Fruit fly (Drosophila melanogaster) whole organism, embryonic: ENCODE data around the gene CG7483.

Source experiments
- Ada2b ChIP-seq: fragments of 200-800 bp; sonication (Bioruptor generic); IDR thresholded peaks from 2 replicates; pipeline ENCODE4 v1.3.6; 2022; ENCODE audit warnings: missing biosample characterization, missing genetic modification characterization
- Aef1 ChIP-seq: fragments of 200-800 bp; sonication (Bioruptor generic); IDR thresholded peaks from 3 replicates; pipeline ENCODE4 v1.3.6; 2022; ENCODE audit warnings: missing biosample characterization, missing genetic modification characterization
- CG10979 ChIP-seq: fragments of 200-800 bp; sonication (Bioruptor generic); optimal IDR thresholded peaks from 2 replicates; lab custom pipeline; 2018; ENCODE audit warnings: missing biosample characterization, mild to moderate bottlenecking, missing genetic modification characterization, moderate library complexity
- CG13775 ChIP-seq: fragments of 200-800 bp; sonication (Bioruptor generic); optimal IDR thresholded peaks from 3 replicates; lab custom pipeline; 2017; ENCODE audit warnings: missing biosample characterization, mild to moderate bottlenecking, missing genetic modification characterization
- CG4360 ChIP-seq: fragments of 200-800 bp; sonication (Bioruptor generic); IDR thresholded peaks from 2 replicates; pipeline ENCODE4 v1.3.6; 2022; ENCODE audit warnings: missing biosample characterization, missing genetic modification characterization
- CG5953 ChIP-seq: fragments of 200-800 bp; sonication (Bioruptor generic); IDR thresholded peaks from 2 replicates; pipeline ENCODE4 v1.3.6; 2022; ENCODE audit warnings: missing biosample characterization, missing genetic modification characterization
- Fer3 ChIP-seq: fragments of 200-800 bp; sonication (Bioruptor generic); optimal IDR thresholded peaks from 2 replicates; lab custom pipeline; 2018; ENCODE audit warnings: missing biosample characterization, mild to moderate bottlenecking, missing genetic modification characterization, moderate library complexity
- Gug ChIP-seq: fragments of 200-800 bp; sonication (Bioruptor generic); IDR thresholded peaks from 4 replicates; pipeline ENCODE4 v1.3.6; 2022; ENCODE audit warnings: missing biosample characterization, missing genetic modification characterization
- Hmr ChIP-seq: fragments of 200-800 bp; sonication (Bioruptor generic); optimal IDR thresholded peaks from 3 replicates; lab custom pipeline; 2017; ENCODE audit warnings: mild to moderate bottlenecking, missing biosample characterization, missing genetic modification reagents, missing genetic modification characterization
- Kr ChIP-seq: fragments of 200-800 bp; sonication (Bioruptor generic); optimal IDR thresholded peaks from 2 replicates; lab custom pipeline; 2017; ENCODE audit warnings: missing biosample characterization, mild to moderate bottlenecking, missing genetic modification characterization
- MESR4 ChIP-seq: fragments of 200-800 bp; sonication (Bioruptor generic); optimal IDR thresholded peaks from 2 replicates; lab custom pipeline; 2018; ENCODE audit warnings: missing biosample characterization, mild to moderate bottlenecking, missing genetic modification characterization, moderate library complexity
- Sox102F ChIP-seq: fragments of 200-800 bp; sonication (Bioruptor generic); optimal IDR thresholded peaks from 2 replicates; lab custom pipeline; 2018; ENCODE audit warnings: missing biosample characterization, mild to moderate bottlenecking, missing genetic modification characterization, moderate library complexity
- Ssrp ChIP-seq: fragments of 200-800 bp; sonication (Bioruptor generic); optimal IDR thresholded peaks from 2 replicates; lab custom pipeline; 2018; ENCODE audit warnings: missing biosample characterization, mild to moderate bottlenecking, missing genetic modification characterization, moderate library complexity
- stc ChIP-seq: fragments of 200-800 bp; sonication (Bioruptor generic); IDR thresholded peaks from 2 replicates; pipeline ENCODE4 v1.3.6; 2022; ENCODE audit warnings: missing biosample characterization, missing genetic modification characterization

DNA sequence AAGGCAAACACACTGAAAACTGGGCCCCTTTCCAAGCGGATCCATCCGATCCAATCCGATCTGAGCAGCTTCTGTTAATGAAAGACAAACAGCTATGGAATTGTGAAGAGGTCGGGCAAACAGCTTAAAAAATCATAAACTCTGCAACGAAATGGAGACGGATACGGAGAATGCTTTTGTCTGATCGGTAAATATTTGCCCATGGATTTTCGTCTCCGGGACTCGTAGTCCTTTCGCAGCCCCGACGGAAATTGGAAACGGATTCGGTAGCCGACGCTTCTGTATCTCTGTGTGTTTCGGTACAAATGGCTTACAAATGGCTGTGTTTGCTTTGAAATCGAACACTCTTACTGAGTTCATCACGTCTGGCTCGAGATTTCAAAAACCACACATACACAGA lies 13.9 kb downstream of the CG7483 start:
- TF ChIP-seq Aef1 (GFP tag; lab: Robert Waterston, UW) = no peak
- no peak for TF ChIP-seq Hmr
- TF ChIP-seq CG4360 (GFP tag; lab: Robert Waterston, UW) = no peak
- no peak for TF ChIP-seq CG10979 (tag; lab: Kevin White, UChicago)
- TF ChIP-seq CG13775 = no peak
- TF ChIP-seq MESR4 (GFP tag; lab: Kevin White, UChicago) = no peak
- TF ChIP-seq Ssrp (tag; lab: Kevin White, UChicago) = no peak
- no peak for TF ChIP-seq CG5953
- TF ChIP-seq Ada2b (GFP tag; lab: Robert Waterston, UW) = no peak
- no peak for TF ChIP-seq Gug (GFP tag; lab: Robert Waterston, UW)
- TF ChIP-seq Fer3 = no peak
- TF ChIP-seq stc = no peak
- no peak for TF ChIP-seq Kr
- TF ChIP-seq Sox102F (GFP tag; lab: Kevin White, UChicago) = no peak
